Worm (Caenorhabditis elegans) whole organism, early embryonic: Measurements from ENCODE around the gene T28D9.16.

ENCODE experiments used
- ama-1 ChIP-seq: fragments of 150-350 bp; optimal IDR thresholded peaks from 2 replicates; lab custom pipeline; 2014
- ets-7 ChIP-seq: sonication (generic microtip); optimal IDR thresholded peaks from 2 replicates; lab custom pipeline; 2016; ENCODE audit warnings: missing genotype, missing genetic modification characterization, missing compliant biosample characterization
- flt-1 ChIP-seq: fragments of 200-800 bp; sonication (Bioruptor generic); IDR thresholded peaks from 2 replicates; pipeline ENCODE4 v1.3.6; 2022; ENCODE audit warnings: missing genetic modification characterization, missing compliant biosample characterization
- pes-1 ChIP-seq: fragments of 200-800 bp; sonication (Bioruptor generic); IDR thresholded peaks from 2 replicates; pipeline ENCODE4 v1.3.6; 2022; ENCODE audit warnings: missing genetic modification reagents, missing genetic modification characterization, missing compliant biosample characterization
- sea-1 ChIP-seq: fragments of 200-800 bp; sonication (Bioruptor generic); conservative IDR thresholded peaks from 2 replicates; pipeline ENCODE4 v1.3.6; 2022; ENCODE audit warnings: missing genetic modification characterization, missing compliant biosample characterization

- TF ChIP-seq flt-1 (GFP tag; lab: Robert Waterston, UW), result no peak
- TF ChIP-seq ama-1 (lab: Kevin White, UChicago), result no peak
- no peak for TF ChIP-seq ets-7
- TF ChIP-seq pes-1 (GFP tag; lab: Robert Waterston, UW), result no peak
- TF ChIP-seq sea-1 (GFP tag; lab: Robert Waterston, UW), result no peak
Observed at ce11 chrII:6520103-6520502, 44.6 kb downstream of the T28D9.16 start.
